ENCODE assay signal across 1 fruit fly cellular context in the genomic region with DNA sequence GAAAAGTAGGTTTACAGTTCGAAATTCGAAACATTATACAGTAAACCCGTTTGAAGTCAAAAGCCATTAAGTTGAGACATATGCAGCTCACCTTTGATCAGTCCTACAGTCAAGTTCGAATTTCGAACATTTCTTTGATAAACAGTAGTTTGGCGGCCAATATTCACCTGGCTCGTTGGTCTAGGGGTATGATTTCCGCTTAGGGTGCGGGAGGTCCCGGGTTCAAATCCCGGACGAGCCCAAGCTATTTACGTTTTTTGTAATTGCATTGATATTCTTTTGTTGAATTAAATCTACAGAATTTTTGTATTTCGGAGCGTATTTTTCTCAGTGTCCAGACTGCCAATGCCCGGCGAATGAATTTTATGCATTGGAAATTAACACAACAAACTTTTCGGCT.
TF ChIP-seq lines count a peak whose summit lies in the region.

No protein-coding gene starts in this region.

TF ChIP-seq in whole organism, embryonic, 481 proteins besides CTCF, POLR2A, EP300 and RAD21 (continued from another document):
- peak; percentile 35; the same call in 1 of the 2 replicates for TF ChIP-seq Scr (GFP tag; IDR thresholded peaks at IDR 0.05; lab: Robert Waterston, UW; ENCODE audit: partially characterized antibody)
- TF ChIP-seq tll (GFP tag; optimal IDR thresholded peaks at IDR 0.05; lab: Kevin White, UChicago): peak in 1 of 2 experiments; percentile 20
- TF ChIP-seq pfk (GFP tag; optimal IDR thresholded peaks at IDR 0.05; lab: Kevin White, UChicago): no peak
- no peak for TF ChIP-seq CG8281 (tag; optimal IDR thresholded peaks at IDR 0.05; lab: Kevin White, UChicago)
- TF ChIP-seq CG1647 (GFP tag; optimal IDR thresholded peaks at IDR 0.05; lab: Kevin White, UChicago): no peak
- peak; percentile 43; the same call in 1 of the 3 replicates for TF ChIP-seq HLH4C (GFP tag; IDR thresholded peaks at IDR 0.05; lab: Robert Waterston, UW; ENCODE audit: partially characterized antibody)
- TF ChIP-seq CG3163 (GFP tag; optimal IDR thresholded peaks at IDR 0.05; lab: Kevin White, UChicago): no peak
- TF ChIP-seq Atf-2 (GFP tag; optimal IDR thresholded peaks at IDR 0.05; lab: Kevin White, UChicago): no peak
- TF ChIP-seq her (GFP tag; optimal IDR thresholded peaks at IDR 0.05; lab: Kevin White, UChicago): no peak
TF ChIP-seq in whole organism, embryonic: peak in this region for 9.
